Worm (Caenorhabditis elegans) whole organism, L4/young adult: ENCODE data around the gene Y62H9A.11.

Source experiments
- dao-5 ChIP-seq: sonication (generic microtip); optimal IDR thresholded peaks from 2 replicates; lab custom pipeline; 2016; ENCODE audit warnings: missing genotype, missing genetic modification characterization, moderate library complexity, missing compliant biosample characterization
- him-1 ChIP-seq: sonication (generic microtip); optimal IDR thresholded peaks from 2 replicates; lab custom pipeline; 2016; ENCODE audit warnings: missing genotype, missing genetic modification reagents, missing genetic modification characterization, missing compliant biosample characterization

- TF ChIP-seq dao-5 (tag; lab: Kevin White, UChicago) (no peak), him-1 (tag; lab: Kevin White, UChicago) (no peak)
Measured at ce11 chrX:11924158-11924557, 17.0 kb upstream of the Y62H9A.11 start, which contains the start of gene F55G7.1.
